Worm (Caenorhabditis elegans) whole organism, young adult: ENCODE measurements around the gene col-83.

Experiments
- B0019.2 ChIP-seq: fragments of 200-800 bp; sonication (Bioruptor generic); conservative IDR thresholded peaks from 2 replicates; pipeline ENCODE4 v1.3.6; 2022; ENCODE audit warnings: missing genetic modification reagents, missing genetic modification characterization, missing compliant biosample characterization
- B0035.1 ChIP-seq: sonication (generic microtip); optimal IDR thresholded peaks from 2 replicates; lab custom pipeline; 2016; ENCODE audit warnings: missing genetic modification characterization, mild to moderate bottlenecking, missing compliant biosample characterization, missing genotype, missing genetic modification reagents
- F10E7.11 ChIP-seq: sonication (generic microtip); optimal IDR thresholded peaks from 2 replicates; lab custom pipeline; 2017; ENCODE audit warnings: mild to moderate bottlenecking, missing genetic modification characterization, moderate library complexity, missing compliant biosample characterization
- F57A8.1 ChIP-seq: fragments of 200-800 bp; sonication (Bioruptor generic); optimal IDR thresholded peaks from 2 replicates; lab custom pipeline; 2018; ENCODE audit warnings: mild to moderate bottlenecking, missing genetic modification characterization, moderate library complexity, missing compliant biosample characterization
- F57C9.4 ChIP-seq: sonication (generic microtip); optimal IDR thresholded peaks from 2 replicates; lab custom pipeline; 2017; ENCODE audit warnings: mild to moderate bottlenecking, missing genetic modification characterization, missing compliant biosample characterization
- T26A5.8 ChIP-seq: sonication (generic microtip); optimal IDR thresholded peaks from 2 replicates; lab custom pipeline; 2016; ENCODE audit warnings: missing genetic modification characterization, missing compliant biosample characterization
- Y79H2A.3 ChIP-seq: fragments of 200-800 bp; sonication (Bioruptor generic); conservative IDR thresholded peaks from 2 replicates; pipeline ENCODE4 v1.3.6; 2022; ENCODE audit warnings: missing genetic modification reagents, missing genetic modification characterization, missing compliant biosample characterization
- ama-1 ChIP-seq, 3 experiments: fragments of 150-350 bp in 1 of 3; sonication (generic microtip) in 2 of 3; optimal IDR thresholded peaks; 2 replicates each; lab custom pipeline; 2014 to 2018; ENCODE audit warnings: missing biosample characterization in 2 of 3, missing genetic modification characterization in 2 of 3, missing genetic modification reagents in 2 of 3
- atf-7 ChIP-seq: sonication (generic microtip); optimal IDR thresholded peaks from 2 replicates; lab custom pipeline; 2017; ENCODE audit warnings: mild to moderate bottlenecking, missing genetic modification characterization, missing compliant biosample characterization
- attf-3 ChIP-seq: fragments of 200-800 bp; sonication (Bioruptor generic); conservative IDR thresholded peaks from 2 replicates; pipeline ENCODE4 v1.3.6; 2022; ENCODE audit warnings: missing genetic modification reagents, missing genetic modification characterization, missing compliant biosample characterization
- bed-2 ChIP-seq: fragments of 200-800 bp; sonication (Bioruptor generic); IDR thresholded peaks from 2 replicates; pipeline ENCODE4 v1.3.6; 2022; ENCODE audit warnings: missing genetic modification reagents, missing genetic modification characterization, missing compliant biosample characterization
- cebp-1 ChIP-seq, 2 experiments: fragments of 200-800 bp in 1 of 2; sonication (Bioruptor generic) in 1 of 2; sonication (generic microtip) in 1 of 2; IDR thresholded peaks in 1 of 2; optimal IDR thresholded peaks in 1 of 2; 2 replicates each; pipeline versions ENCODE4 v1.3.6 to Lab custom; 2017 to 2022; ENCODE audit warnings: missing compliant biosample characterization in 2 of 2, missing genetic modification characterization in 2 of 2, mild to moderate bottlenecking in 1 of 2, missing genetic modification reagents in 1 of 2, moderate library complexity in 1 of 2
- cebp-2 ChIP-seq: fragments of 200-800 bp; sonication (Bioruptor generic); IDR thresholded peaks from 2 replicates; pipeline ENCODE4 v1.3.6; 2022; ENCODE audit warnings: missing genetic modification characterization, missing compliant biosample characterization
- die-1 ChIP-seq: sonication (generic microtip); optimal IDR thresholded peaks from 2 replicates; lab custom pipeline; 2016; ENCODE audit warnings: missing genotype, mild to moderate bottlenecking, missing genetic modification characterization, missing compliant biosample characterization
- efl-1 ChIP-seq: fragments of 150-350 bp; optimal IDR thresholded peaks from 2 replicates; lab custom pipeline; 2014; ENCODE audit warnings: missing biosample characterization, missing genetic modification reagents, missing genetic modification characterization
- fkh-3 ChIP-seq: sonication (generic microtip); optimal IDR thresholded peaks from 2 replicates; lab custom pipeline; 2016; ENCODE audit warnings: mild to moderate bottlenecking, missing genetic modification characterization, missing compliant biosample characterization
- gei-17 ChIP-seq: fragments of 200-800 bp; sonication (Bioruptor generic); optimal IDR thresholded peaks from 2 replicates; lab custom pipeline; 2018; ENCODE audit warnings: mild to moderate bottlenecking, missing genetic modification characterization, missing compliant biosample characterization
- him-1 ChIP-seq: sonication (generic microtip); optimal IDR thresholded peaks from 2 replicates; lab custom pipeline; 2016; ENCODE audit warnings: missing genotype, missing genetic modification reagents, missing genetic modification characterization, missing compliant biosample characterization
- hmg-20 ChIP-seq: fragments of 200-800 bp; sonication (Bioruptor generic); IDR thresholded peaks from 2 replicates; pipeline ENCODE4 v1.3.6; 2022; ENCODE audit warnings: missing genetic modification reagents, missing genetic modification characterization, missing compliant biosample characterization
- lir-1 ChIP-seq: fragments of 200-800 bp; sonication (Bioruptor generic); conservative IDR thresholded peaks from 2 replicates; pipeline ENCODE4 v1.3.6; 2022; ENCODE audit warnings: missing genetic modification reagents, missing genetic modification characterization, missing compliant biosample characterization
- madf-3 ChIP-seq: fragments of 200-800 bp; sonication (Bioruptor generic); IDR thresholded peaks from 2 replicates; pipeline ENCODE4 v1.3.6; 2022; ENCODE audit warnings: missing genetic modification reagents, missing genetic modification characterization, missing compliant biosample characterization
- madf-6 ChIP-seq: fragments of 200-800 bp; sonication (Bioruptor generic); IDR thresholded peaks from 2 replicates; pipeline ENCODE4 v1.3.6; 2022; ENCODE audit warnings: missing genetic modification reagents, missing genetic modification characterization, missing compliant biosample characterization
- madf-8 ChIP-seq: fragments of 200-800 bp; sonication (Bioruptor generic); conservative IDR thresholded peaks from 2 replicates; pipeline ENCODE4 v1.3.6; 2022; ENCODE audit warnings: missing genetic modification reagents, missing genetic modification characterization, missing compliant biosample characterization
- nfya-1 ChIP-seq: sonication (generic microtip); optimal IDR thresholded peaks from 2 replicates; lab custom pipeline; 2017; ENCODE audit warnings: antibody characterized with exemption, missing compliant biosample characterization, missing genetic modification characterization, borderline replicate concordance; ENCODE audit not compliant: insufficient read depth
- rec-8 ChIP-seq, 2 experiments: sonication (generic microtip); optimal IDR thresholded peaks; 2 replicates each; lab custom pipeline; 2016; ENCODE audit warnings: mild to moderate bottlenecking in 2 of 2, missing genetic modification characterization in 2 of 2, missing genetic modification reagents in 2 of 2, missing genotype in 2 of 2, missing biosample characterization in 1 of 2, missing compliant biosample characterization in 1 of 2, moderate library complexity in 1 of 2
- repo-1 ChIP-seq: sonication (generic microtip); optimal IDR thresholded peaks from 2 replicates; lab custom pipeline; 2017; ENCODE audit warnings: mild to moderate bottlenecking, missing genetic modification characterization, missing compliant biosample characterization
- snpc-1.3 ChIP-seq: sonication (generic microtip); optimal IDR thresholded peaks from 2 replicates; lab custom pipeline; 2017; ENCODE audit warnings: missing genetic modification characterization, mild to moderate bottlenecking, missing compliant biosample characterization, antibody characterized with exemption, moderate library complexity, missing genotype, missing genetic modification reagents; ENCODE audit not compliant: insufficient read depth
- somi-1 ChIP-seq: fragments of 200-800 bp; sonication (Bioruptor generic); optimal IDR thresholded peaks from 2 replicates; lab custom pipeline; 2018; ENCODE audit warnings: mild to moderate bottlenecking, missing genetic modification characterization, missing compliant biosample characterization
- sptf-2 ChIP-seq: fragments of 200-800 bp; sonication (Bioruptor generic); optimal IDR thresholded peaks from 2 replicates; lab custom pipeline; 2018; ENCODE audit warnings: mild to moderate bottlenecking, missing genetic modification characterization, missing compliant biosample characterization
- tbx-9 ChIP-seq: sonication (generic microtip); optimal IDR thresholded peaks from 2 replicates; lab custom pipeline; 2016; ENCODE audit warnings: borderline replicate concordance, missing genetic modification characterization, inconsistent platforms, missing compliant biosample characterization
- tlf-1 ChIP-seq: fragments of 200-800 bp; sonication (Bioruptor generic); optimal IDR thresholded peaks from 2 replicates; lab custom pipeline; 2018; ENCODE audit warnings: mild to moderate bottlenecking, missing genetic modification characterization, missing compliant biosample characterization
- ztf-28 ChIP-seq: fragments of 200-800 bp; sonication (Bioruptor generic); IDR thresholded peaks from 2 replicates; pipeline ENCODE4 v1.3.6; 2022; ENCODE audit warnings: missing genetic modification reagents, missing genetic modification characterization, missing compliant biosample characterization
- ztf-6 ChIP-seq: fragments of 200-800 bp; sonication (Bioruptor generic); IDR thresholded peaks from 2 replicates; pipeline ENCODE4 v1.3.6; 2022; ENCODE audit warnings: missing genetic modification reagents, missing genetic modification characterization, missing compliant biosample characterization

The col-83 gene

ce11 chrII:11088137-11088536 lies 42.4 kb upstream of the col-83 start:
- no peak for TF ChIP-seq gei-17
- TF ChIP-seq sptf-2 (GFP tag; lab: Kevin White, UChicago), result no peak
- TF ChIP-seq snpc-1.3 (tag; lab: Kevin White, UChicago), result no peak
- TF ChIP-seq, all 124 proteins: peak for 0

DNA sequence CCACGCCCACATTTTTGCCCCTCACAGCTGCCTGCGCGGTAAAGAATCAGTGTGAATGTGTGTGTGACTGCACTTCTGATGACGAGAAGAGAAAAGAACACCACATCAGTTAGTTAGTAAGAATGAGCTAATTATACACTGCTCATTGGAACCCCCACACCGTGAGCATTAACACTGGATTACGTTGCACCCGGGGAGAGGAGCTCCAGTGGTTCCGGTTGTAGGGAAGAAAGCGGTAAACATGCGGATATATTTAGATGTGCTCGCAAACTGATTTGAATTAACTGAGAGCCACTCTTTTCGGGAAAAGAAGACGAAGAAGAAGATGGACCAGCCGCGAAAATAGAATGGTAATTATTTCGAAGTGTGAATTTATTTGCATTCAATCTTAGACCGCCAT lies 41.0 kb upstream of the col-83 start:
- TF ChIP-seq ama-1 (optimal IDR thresholded peaks at IDR 0.05; lab: Kevin White, UChicago) (no peak), ama-1 (GFP tag; optimal IDR thresholded peaks at IDR 0.05; lab: Kevin White, UChicago) (no peak), cebp-2 (GFP tag; lab: Robert Waterston, UW) (no peak), T26A5.8 (tag; lab: Kevin White, UChicago) (no peak), F57A8.1 (GFP tag; lab: Kevin White, UChicago) (no peak), nfya-1 (tag; lab: Kevin White, UChicago) (no peak), snpc-1.3 (tag; lab: Kevin White, UChicago) (no peak), cebp-1 (GFP tag; IDR thresholded peaks at IDR 0.05; lab: Robert Waterston, UW) (no peak), cebp-1 (tag; optimal IDR thresholded peaks at IDR 0.05; lab: Kevin White, UChicago) (no peak), B0035.1 (tag; lab: Kevin White, UChicago) (no peak), efl-1 (GFP tag; lab: Kevin White, UChicago) (no peak), rec-8 (tag; optimal IDR thresholded peaks at IDR 0.05; lab: Kevin White, UChicago) (no peak), die-1 (tag; lab: Kevin White, UChicago) (no peak), tlf-1 (GFP tag; lab: Kevin White, UChicago) (no peak), hmg-20 (no peak), gei-17 (no peak), atf-7 (tag; lab: Kevin White, UChicago) (no peak)

DNA sequence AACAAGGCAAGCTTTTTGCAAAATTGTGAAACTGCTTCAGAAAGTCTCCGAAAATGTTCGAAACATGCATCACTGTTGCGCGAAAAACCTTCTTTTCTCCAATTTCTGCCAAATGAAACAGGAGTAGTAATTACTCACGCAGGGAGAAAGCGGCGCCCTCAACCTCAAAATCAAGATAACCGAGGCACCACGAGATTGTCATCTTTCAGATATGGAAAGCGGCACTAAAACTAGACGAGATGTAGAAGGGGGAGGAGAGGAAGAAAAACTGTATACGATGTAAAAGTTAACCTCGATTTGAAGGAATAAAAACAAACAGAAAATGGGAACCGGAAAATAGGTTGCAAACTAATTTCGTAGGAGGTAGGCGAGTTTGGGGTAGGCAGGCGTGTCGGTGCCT lies 30.8 kb upstream of the col-83 start:
- TF ChIP-seq F57C9.4 (tag; lab: Kevin White, UChicago) (no peak), him-1 (tag; lab: Kevin White, UChicago) (no peak), nfya-1 (tag; lab: Kevin White, UChicago) (no peak), tbx-9 (tag; lab: Kevin White, UChicago) (no peak), fkh-3 (no peak), attf-3 (GFP tag; lab: Robert Waterston, UW) (no peak), ztf-6 (GFP tag; lab: Robert Waterston, UW) (no peak), bed-2 (GFP tag; lab: Robert Waterston, UW) (no peak), repo-1 (tag; lab: Kevin White, UChicago) (no peak), B0019.2 (no peak), madf-8 (GFP tag; lab: Robert Waterston, UW) (no peak), ztf-28 (no peak), lir-1 (GFP tag; lab: Robert Waterston, UW) (no peak)
- TF ChIP-seq, all 124 proteins: peak for 0

ce11 chrII:11072565-11072964 lies 26.8 kb upstream of the col-83 start:
- TF ChIP-seq F10E7.11 (tag; lab: Kevin White, UChicago) (no peak), madf-3 (no peak), F57C9.4 (tag; lab: Kevin White, UChicago) (no peak), madf-6 (GFP tag; lab: Robert Waterston, UW) (no peak), sptf-2 (GFP tag; lab: Kevin White, UChicago) (no peak), somi-1 (no peak), Y79H2A.3 (GFP tag; lab: Robert Waterston, UW) (no peak), nfya-1 (tag; lab: Kevin White, UChicago) (no peak)
